Worm (Caenorhabditis elegans) whole organism, mixed stage, embryonic: ENCODE measurements around the gene T11B7.2.

Experiments
- nhr-2 ChIP-seq: fragments of 150-350 bp; optimal IDR thresholded peaks from 2 replicates; lab custom pipeline; 2014; ENCODE audit warnings: missing biosample characterization, missing genetic modification characterization
- nhr-76 ChIP-seq: sonication (generic microtip); optimal IDR thresholded peaks from 2 replicates; lab custom pipeline; 2017; ENCODE audit warnings: missing biosample characterization, missing genetic modification characterization

DNA sequence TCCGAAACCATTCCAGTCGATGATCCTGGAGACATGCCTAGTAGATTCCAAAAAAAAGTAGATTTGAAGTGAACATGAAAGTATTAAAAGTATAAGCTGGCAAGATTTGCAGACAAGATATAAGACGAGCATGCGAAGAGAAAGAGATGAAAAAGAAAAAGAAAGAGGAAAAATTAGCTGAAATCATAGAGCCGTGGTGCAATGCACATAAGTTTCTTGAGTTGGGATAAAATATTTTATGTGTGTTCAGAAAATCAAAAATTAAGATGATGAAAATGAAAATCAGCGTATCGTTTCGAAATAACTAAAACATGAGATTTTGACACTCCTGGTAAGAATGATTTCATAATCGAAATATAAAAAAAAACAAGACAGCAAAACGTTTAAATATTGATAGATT is at the start of gene T11B7.2:
- TF ChIP-seq nhr-2 (tag; lab: Kevin White, UChicago) = no peak
- TF ChIP-seq nhr-76 (tag; lab: Kevin White, UChicago) = no peak
